Fruit fly (Drosophila melanogaster): ENCODE measurements around the gene CG43389.

DNA sequence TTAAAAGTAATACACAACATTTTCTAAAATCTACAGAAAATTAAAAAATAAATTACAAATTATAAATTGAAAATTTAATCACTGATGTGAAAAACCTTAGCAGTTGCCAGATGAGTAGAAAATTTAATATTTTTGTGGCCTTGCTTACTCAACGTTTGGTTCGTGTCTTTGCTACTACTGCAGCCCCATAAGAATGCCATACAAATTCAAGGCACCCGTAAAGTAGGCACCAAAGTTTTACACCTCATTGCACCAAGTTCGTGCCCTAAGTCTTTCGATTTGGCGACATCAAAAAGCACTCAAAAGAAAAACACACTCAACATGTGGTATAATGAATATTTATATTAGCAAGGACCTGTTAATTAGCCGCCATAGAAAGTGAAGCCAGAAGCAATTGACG is 29.1 kb downstream of the CG43389 start:
- TF ChIP-seq brk (GFP tag; optimal IDR thresholded peaks at IDR 0.05) (no peak), usp (GFP tag; optimal IDR thresholded peaks at IDR 0.05) (no peak), Hnf4 (GFP tag; optimal IDR thresholded peaks at IDR 0.05) (no peak), lola (GFP tag; optimal IDR thresholded peaks at IDR 0.05) (no peak), dl (GFP tag; optimal IDR thresholded peaks at IDR 0.05; ENCODE audit: insufficient read depth in 1 of 2, partially characterized antibody in 2 of 2) (no peak), Dfd (GFP tag; optimal IDR thresholded peaks at IDR 0.05) (no peak), Abd-B (GFP tag; optimal IDR thresholded peaks at IDR 0.05) (no peak)
